Worm (Caenorhabditis elegans): Measurements from ENCODE around the gene ZK669.3.

DNA sequence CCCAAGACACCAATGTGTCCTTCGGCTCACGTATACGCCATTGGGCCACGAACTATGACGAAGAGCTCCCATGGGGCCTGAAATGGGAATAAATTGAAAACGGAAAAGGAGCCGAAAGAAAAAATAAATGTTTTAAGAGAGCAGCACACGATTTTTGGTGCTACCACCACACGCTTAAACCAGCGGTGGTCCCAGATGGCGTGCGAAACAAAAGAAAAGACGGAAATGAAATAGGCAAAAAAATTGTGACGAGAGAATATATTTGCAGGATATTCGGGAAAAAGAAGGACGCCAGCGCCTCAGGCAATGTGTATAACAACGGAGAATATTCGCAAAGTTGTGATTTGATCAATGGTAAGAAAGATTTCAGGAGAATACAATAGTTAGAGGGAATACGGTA, 46.0 kb downstream of the ZK669.3 start:
- TF ChIP-seq lsy-2 (tag; optimal IDR thresholded peaks at IDR 0.05), result no peak
- TF ChIP-seq flh-1 (GFP tag; optimal IDR thresholded peaks at IDR 0.05), result no peak
- no peak for TF ChIP-seq unc-62 (GFP tag; optimal IDR thresholded peaks at IDR 0.05)
- TF ChIP-seq snpc-4 (tag; optimal IDR thresholded peaks at IDR 0.05), result no peak
- no peak for TF ChIP-seq ham-2 (GFP tag; optimal IDR thresholded peaks at IDR 0.05)
- no peak for TF ChIP-seq blmp-1 (tag; optimal IDR thresholded peaks at IDR 0.05)
- TF ChIP-seq nhr-76 (tag; optimal IDR thresholded peaks at IDR 0.05), result no peak
- TF ChIP-seq cnd-1 (tag; optimal IDR thresholded peaks at IDR 0.05), result no peak
- no peak for TF ChIP-seq pha-4 (tag; optimal IDR thresholded peaks at IDR 0.05)
- no peak for TF ChIP-seq bed-3 (GFP tag; optimal IDR thresholded peaks at IDR 0.05)
- TF ChIP-seq nhr-28 (tag; optimal IDR thresholded peaks at IDR 0.05), result no peak
- no peak for TF ChIP-seq unc-39 (tag; optimal IDR thresholded peaks at IDR 0.05)
- TF ChIP-seq ces-1 (GFP tag; optimal IDR thresholded peaks at IDR 0.05), result no peak
- no peak for TF ChIP-seq nhr-237 (tag; optimal IDR thresholded peaks at IDR 0.05)

Data from whole organism, mixed stage, embryonic.